Worm (Caenorhabditis elegans): Measurements from ENCODE around the gene phyh-1.
A peak's percentile ranks its signal among the peaks of the same experiment; 100 is the strongest.

DNA sequence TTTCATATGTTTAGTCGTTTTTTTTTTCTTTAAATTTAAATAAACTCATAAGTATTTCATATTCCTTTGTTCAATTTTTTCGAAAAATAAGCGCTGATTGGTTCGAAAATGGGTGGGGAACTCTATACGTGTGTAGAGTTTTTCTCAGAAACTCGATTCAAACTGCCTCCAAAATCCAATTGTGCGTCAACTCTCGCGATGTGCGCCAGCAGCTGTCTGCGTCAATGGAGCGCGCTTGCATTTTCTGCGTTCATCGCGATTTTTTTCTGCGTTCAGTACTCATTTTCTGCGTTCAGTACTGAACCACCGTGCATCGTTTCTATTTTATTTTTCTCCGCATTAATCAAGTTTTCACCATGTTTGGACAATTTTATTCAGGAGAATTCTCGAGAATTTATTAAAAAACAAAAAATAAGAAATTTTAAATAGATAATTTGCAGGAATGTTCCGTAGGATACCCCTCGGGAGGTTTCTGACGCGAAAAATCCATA is 9.5 kb downstream of the phyh-1 start, which contains the start of gene eelo-2:
- TF ChIP-seq nhr-28 (tag; optimal IDR thresholded peaks at IDR 0.05) (no peak), ama-1 (optimal IDR thresholded peaks at IDR 0.05) (peak; percentile 84), pqm-1 (tag; optimal IDR thresholded peaks at IDR 0.05) (peak; percentile 92), egl-13 (tag; optimal IDR thresholded peaks at IDR 0.05) (peak; percentile 97), mep-1 (tag; optimal IDR thresholded peaks at IDR 0.05) (peak; percentile 100), nhr-76 (tag; optimal IDR thresholded peaks at IDR 0.05) (peak; percentile 80)

Data from whole organism, L1 larva.